Fruit fly (Drosophila melanogaster) whole organism, prepupa: Measurements from ENCODE around the gene cpo.

Experiments
- Blimp-1 ChIP-seq: fragments of 200-800 bp; sonication (Bioruptor generic); optimal IDR thresholded peaks from 3 replicates; lab custom pipeline; 2017; ENCODE audit warnings: missing biosample characterization, missing genetic modification characterization, mild to moderate bottlenecking, moderate library complexity, missing genetic modification reagents
- CG10631 ChIP-seq: fragments of 200-800 bp; sonication (Bioruptor generic); optimal IDR thresholded peaks from 2 replicates; lab custom pipeline; 2016; ENCODE audit warnings: missing biosample characterization, missing genetic modification characterization
- CG10669 ChIP-seq: fragments of 200-800 bp; sonication (Bioruptor generic); optimal IDR thresholded peaks from 3 replicates; lab custom pipeline; 2018; ENCODE audit warnings: missing biosample characterization, mild to moderate bottlenecking, missing genetic modification characterization, moderate library complexity
- CG11294 ChIP-seq: fragments of 200-800 bp; sonication (Bioruptor generic); IDR thresholded peaks from 2 replicates; pipeline ENCODE4 v1.3.6; 2022; ENCODE audit warnings: missing biosample characterization, missing genetic modification characterization
- CG15336 ChIP-seq: fragments of 200-800 bp; sonication (Bioruptor generic); IDR thresholded peaks from 2 replicates; pipeline ENCODE4 v1.3.6; 2022; ENCODE audit warnings: missing biosample characterization, missing genetic modification characterization
- CG1621 ChIP-seq: fragments of 200-800 bp; sonication (Bioruptor generic); optimal IDR thresholded peaks from 3 replicates; lab custom pipeline; 2018; ENCODE audit warnings: missing biosample characterization, mild to moderate bottlenecking, missing genetic modification characterization
- CG16779 ChIP-seq: fragments of 200-800 bp; sonication (Bioruptor generic); optimal IDR thresholded peaks from 3 replicates; lab custom pipeline; 2017; ENCODE audit warnings: missing biosample characterization, mild to moderate bottlenecking, missing genetic modification characterization
- CG31627 ChIP-seq: fragments of 200-800 bp; sonication (Bioruptor generic); optimal IDR thresholded peaks from 3 replicates; lab custom pipeline; 2016; ENCODE audit warnings: missing biosample characterization, missing genetic modification characterization
- CG32006 ChIP-seq: fragments of 200-800 bp; sonication (Bioruptor generic); optimal IDR thresholded peaks from 3 replicates; lab custom pipeline; 2017; ENCODE audit warnings: missing biosample characterization, mild to moderate bottlenecking, missing genetic modification characterization
- CG34406 ChIP-seq: fragments of 200-800 bp; sonication (Bioruptor generic); optimal IDR thresholded peaks from 3 replicates; lab custom pipeline; 2016; ENCODE audit warnings: missing biosample characterization, missing genetic modification characterization
- CG3919 ChIP-seq: fragments of 200-800 bp; sonication (Bioruptor generic); optimal IDR thresholded peaks from 3 replicates; lab custom pipeline; 2016; ENCODE audit warnings: missing biosample characterization, missing genetic modification characterization
- CG6163 ChIP-seq: fragments of 200-800 bp; sonication (Bioruptor generic); IDR thresholded peaks from 3 replicates; pipeline ENCODE4 v1.3.6; 2022; ENCODE audit warnings: missing biosample characterization, missing genetic modification characterization
- CG6276 ChIP-seq: fragments of 200-800 bp; sonication (Bioruptor generic); optimal IDR thresholded peaks from 2 replicates; lab custom pipeline; 2017; ENCODE audit warnings: missing biosample characterization, mild to moderate bottlenecking, missing genetic modification characterization
- CG6792 ChIP-seq: fragments of 200-800 bp; sonication (Bioruptor generic); optimal IDR thresholded peaks from 3 replicates; lab custom pipeline; 2016; ENCODE audit warnings: missing biosample characterization, missing genetic modification characterization
- CG6808 ChIP-seq: fragments of 200-800 bp; sonication (Bioruptor generic); optimal IDR thresholded peaks from 3 replicates; lab custom pipeline; 2017; ENCODE audit warnings: missing biosample characterization, missing genetic modification characterization, mild to moderate bottlenecking, moderate library complexity, missing genetic modification reagents
- CG6854 ChIP-seq: fragments of 200-800 bp; sonication (Bioruptor generic); optimal IDR thresholded peaks from 2 replicates; lab custom pipeline; 2017; ENCODE audit warnings: missing biosample characterization, mild to moderate bottlenecking, missing genetic modification characterization
- CG7368 ChIP-seq: fragments of 200-800 bp; sonication (Bioruptor generic); optimal IDR thresholded peaks from 3 replicates; lab custom pipeline; 2016; ENCODE audit warnings: missing biosample characterization, missing genetic modification characterization
- CG8119 ChIP-seq: fragments of 200-800 bp; sonication (Bioruptor generic); IDR thresholded peaks from 3 replicates; pipeline ENCODE4 v1.3.6; 2022; ENCODE audit warnings: missing biosample characterization, missing genetic modification characterization
- CG9139 ChIP-seq: fragments of 200-800 bp; sonication (Bioruptor generic); optimal IDR thresholded peaks from 3 replicates; lab custom pipeline; 2017; ENCODE audit warnings: missing biosample characterization, mild to moderate bottlenecking, missing genetic modification characterization
- Eip78C ChIP-seq: fragments of 200-800 bp; sonication (Bioruptor generic); peaks from one replicate; lab custom pipeline; 2016; ENCODE audit warnings: missing biosample characterization, missing genetic modification characterization
- Eip93F ChIP-seq: fragments of 200-800 bp; sonication (Bioruptor generic); optimal IDR thresholded peaks from 2 replicates; lab custom pipeline; 2016; ENCODE audit warnings: missing biosample characterization, mild to moderate bottlenecking, missing genetic modification characterization
- Ets21C ChIP-seq: fragments of 200-800 bp; sonication (Bioruptor generic); optimal IDR thresholded peaks from 3 replicates; lab custom pipeline; 2016; ENCODE audit warnings: missing biosample characterization, missing genetic modification characterization
- Ets96B ChIP-seq: fragments of 200-800 bp; optimal IDR thresholded peaks from 2 replicates; lab custom pipeline; 2019; ENCODE audit warnings: missing biosample characterization, mild to moderate bottlenecking, missing genetic modification characterization, moderate library complexity
- Gug ChIP-seq: fragments of 200-800 bp; sonication (Bioruptor generic); IDR thresholded peaks from 2 replicates; pipeline ENCODE4 v1.3.6; 2022; ENCODE audit warnings: missing biosample characterization, missing genetic modification characterization
- Hr38 ChIP-seq: sonication (Bioruptor generic); optimal IDR thresholded peaks from 2 replicates; lab custom pipeline; 2016; ENCODE audit warnings: missing biosample characterization, missing genetic modification characterization
- Hr39 ChIP-seq: fragments of 200-800 bp; sonication (Bioruptor generic); optimal IDR thresholded peaks from 2 replicates; lab custom pipeline; 2016; ENCODE audit warnings: missing biosample characterization, missing genetic modification characterization
- Lpt ChIP-seq: fragments of 200-800 bp; sonication (Bioruptor generic); optimal IDR thresholded peaks from 3 replicates; lab custom pipeline; 2016; ENCODE audit warnings: missing biosample characterization, missing genetic modification characterization
- Met ChIP-seq: fragments of 200-800 bp; sonication (Bioruptor generic); optimal IDR thresholded peaks from 3 replicates; lab custom pipeline; 2016; ENCODE audit warnings: missing biosample characterization, missing genetic modification characterization
- OdsH ChIP-seq: fragments of 200-800 bp; sonication (Bioruptor generic); optimal IDR thresholded peaks from 3 replicates; lab custom pipeline; 2016; ENCODE audit warnings: missing biosample characterization, missing genetic modification characterization
- Smox ChIP-seq: fragments of 200-800 bp; sonication (Bioruptor generic); optimal IDR thresholded peaks from 3 replicates; lab custom pipeline; 2016; ENCODE audit warnings: missing biosample characterization, missing genetic modification characterization
- Sox14 ChIP-seq: fragments of 200-800 bp; sonication (Bioruptor generic); optimal IDR thresholded peaks from 3 replicates; lab custom pipeline; 2016; ENCODE audit warnings: missing biosample characterization, missing genetic modification characterization
- cyc ChIP-seq: fragments of 200-800 bp; sonication (Bioruptor generic); optimal IDR thresholded peaks from 3 replicates; lab custom pipeline; 2016; ENCODE audit warnings: missing biosample characterization, missing genetic modification characterization
- dac ChIP-seq: fragments of 200-800 bp; sonication (Bioruptor generic); optimal IDR thresholded peaks from 2 replicates; lab custom pipeline; 2017; ENCODE audit warnings: missing biosample characterization, mild to moderate bottlenecking, missing genetic modification characterization
- dsx ChIP-seq: fragments of 200-800 bp; optimal IDR thresholded peaks from 3 replicates; lab custom pipeline; 2019; ENCODE audit warnings: missing biosample characterization, mild to moderate bottlenecking, missing genetic modification characterization, moderate library complexity; ENCODE audit not compliant: poor library complexity, severe bottlenecking
- fd59A ChIP-seq: fragments of 200-800 bp; sonication (Bioruptor generic); optimal IDR thresholded peaks from 2 replicates; lab custom pipeline; 2017; ENCODE audit warnings: missing biosample characterization, mild to moderate bottlenecking, missing genetic modification characterization, missing genetic modification reagents
- fd85E ChIP-seq: fragments of 200-800 bp; sonication (Bioruptor generic); optimal IDR thresholded peaks from 3 replicates; lab custom pipeline; 2016; ENCODE audit warnings: missing biosample characterization, missing genetic modification characterization
- fkh ChIP-seq: fragments of 200-800 bp; sonication (Bioruptor generic); optimal IDR thresholded peaks from 3 replicates; lab custom pipeline; 2017; ENCODE audit warnings: missing biosample characterization, mild to moderate bottlenecking, missing genetic modification characterization, moderate library complexity
- lz ChIP-seq: fragments of 200-800 bp; sonication (Bioruptor generic); optimal IDR thresholded peaks from 3 replicates; lab custom pipeline; 2016; ENCODE audit warnings: missing biosample characterization, missing genetic modification characterization
- pdm3 ChIP-seq: fragments of 200-800 bp; sonication (Bioruptor generic); optimal IDR thresholded peaks from 3 replicates; lab custom pipeline; 2016; ENCODE audit warnings: missing biosample characterization, missing genetic modification characterization
- salr ChIP-seq, 2 experiments: fragments of 200-800 bp; sonication (Bioruptor generic); optimal IDR thresholded peaks; 3 replicates each; lab custom pipeline; 2016 to 2018; ENCODE audit warnings: missing biosample characterization in 2 of 2, missing genetic modification characterization in 2 of 2, mild to moderate bottlenecking in 1 of 2
- svp ChIP-seq: fragments of 200-800 bp; sonication (Bioruptor generic); peaks from one replicate; lab custom pipeline; 2016; ENCODE audit warnings: missing biosample characterization, missing genetic modification characterization
- topi ChIP-seq: fragments of 200-800 bp; sonication (Bioruptor generic); optimal IDR thresholded peaks from 3 replicates; lab custom pipeline; 2016; ENCODE audit warnings: missing biosample characterization, missing genetic modification characterization

Gene cpo

dm6 chr3R:17957782-17958181, 38.1 kb downstream of the cpo start (continued):
- no peak for TF ChIP-seq Eip93F (GFP tag; lab: Kevin White, UChicago)
- no peak for TF ChIP-seq CG6854 (GFP tag; lab: Kevin White, UChicago)
- no peak for TF ChIP-seq CG16779 (tag; lab: Kevin White, UChicago)
- no peak for TF ChIP-seq Lpt (GFP tag; lab: Kevin White, UChicago)
- no peak for TF ChIP-seq Ets21C (GFP tag; lab: Kevin White, UChicago)
- TF ChIP-seq CG32006 (GFP tag; lab: Kevin White, UChicago): peak; percentile 21
- peak; percentile 63 for TF ChIP-seq svp
- no peak for TF ChIP-seq dac (GFP tag; lab: Kevin White, UChicago)
- TF ChIP-seq Hr38 (GFP tag; lab: Kevin White, UChicago): no peak
- TF ChIP-seq CG1621 (tag; lab: Kevin White, UChicago): peak; percentile 19
- no peak for TF ChIP-seq CG9139 (GFP tag; lab: Kevin White, UChicago)
- peak; percentile 25 for TF ChIP-seq cyc (GFP tag; lab: Kevin White, UChicago)
- TF ChIP-seq lz (GFP tag; lab: Kevin White, UChicago): peak; percentile 11
- TF ChIP-seq salr (GFP tag; optimal IDR thresholded peaks at IDR 0.05; lab: Kevin White, UChicago): no peak
- peak; percentile 25 for TF ChIP-seq CG6792
- peak; percentile 51 for TF ChIP-seq CG10669
- peak; percentile 18; the same call in 1 of the 2 replicates for TF ChIP-seq Gug (GFP tag; lab: Robert Waterston, UW)
- TF ChIP-seq Sox14 (GFP tag; lab: Kevin White, UChicago): peak; percentile 24
- peak; percentile 58 for TF ChIP-seq topi
- no peak for TF ChIP-seq CG7368 (GFP tag; lab: Kevin White, UChicago)
- TF ChIP-seq pdm3 (GFP tag; lab: Kevin White, UChicago): peak; percentile 34
- TF ChIP-seq CG10631 (GFP tag; lab: Kevin White, UChicago): peak; percentile 47
- peak; percentile 32; the same call in 1 of the 3 replicates for TF ChIP-seq CG8119
- peak; percentile 1 for TF ChIP-seq fd59A
- TF ChIP-seq Hr39 (GFP tag; lab: Kevin White, UChicago): peak; percentile 31
- TF ChIP-seq CG6276: no peak
- TF ChIP-seq CG6163 (GFP tag; lab: Robert Waterston, UW): peak; percentile 46; the same call in 1 of the 3 replicates
- peak; percentile 39 for TF ChIP-seq Smox (GFP tag; lab: Kevin White, UChicago)
- TF ChIP-seq CG11294: no peak
- peak; percentile 85 for TF ChIP-seq Eip78C
- peak; percentile 52 for TF ChIP-seq CG3919 (GFP tag; lab: Kevin White, UChicago)

DNA sequence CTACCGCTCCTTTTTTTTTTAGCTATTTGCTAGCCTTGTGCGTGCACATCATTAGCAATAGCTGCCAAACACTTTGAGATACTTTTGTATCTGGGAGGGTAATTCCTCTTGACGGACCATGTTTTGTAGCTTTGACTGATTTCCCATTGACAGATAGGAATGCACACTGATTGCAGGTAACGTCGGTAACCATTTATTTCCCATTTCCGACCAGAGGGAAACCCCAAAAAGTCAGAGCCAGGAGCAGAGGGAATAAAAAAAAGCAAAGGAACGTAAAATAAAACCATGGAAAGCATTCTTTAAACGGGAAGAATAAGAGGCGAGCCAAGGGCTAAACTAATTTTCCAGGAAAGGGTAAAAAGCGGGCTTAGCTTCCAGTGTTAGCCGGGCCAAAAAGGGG, 38.7 kb downstream of the cpo start:
- TF ChIP-seq Met (no peak), CG15336 (no peak), Gug (GFP tag; lab: Robert Waterston, UW) (no peak), CG31627 (GFP tag; lab: Kevin White, UChicago) (no peak), fd59A (no peak), OdsH (GFP tag; lab: Kevin White, UChicago) (no peak), cyc (GFP tag; lab: Kevin White, UChicago) (no peak)

DNA sequence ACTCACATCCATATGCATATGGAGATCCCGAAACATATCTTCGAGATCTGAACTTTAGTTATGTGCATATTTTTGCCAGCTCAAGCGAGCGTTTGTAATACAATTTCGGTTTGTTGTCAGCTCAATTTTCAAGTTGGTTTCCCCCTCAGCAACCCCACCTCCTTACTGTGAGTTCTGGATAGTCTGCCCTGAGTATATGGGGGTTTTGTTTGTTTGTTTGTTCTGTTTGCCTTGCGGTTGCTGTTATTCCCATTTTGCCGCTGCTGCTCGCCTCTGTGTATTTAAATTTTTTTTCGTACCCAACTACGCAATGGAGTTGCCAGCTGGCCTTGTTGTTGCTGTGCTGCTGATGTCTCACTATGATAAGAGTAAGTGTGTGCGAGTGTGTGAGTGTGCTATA, 45.7 kb downstream of the cpo start:
- TF ChIP-seq CG6808 (GFP tag; lab: Kevin White, UChicago): no peak
- TF ChIP-seq CG6792: no peak
- TF ChIP-seq CG6276: no peak
- peak; percentile 76 for TF ChIP-seq fkh (GFP tag; lab: Kevin White, UChicago)
- TF ChIP-seq svp: peak; percentile 25
- TF ChIP-seq Ets96B (tag; lab: Kevin White, UChicago): no peak

- TF ChIP-seq Blimp-1 (no peak), dsx (GFP tag; lab: Kevin White, UChicago) (no peak), CG1621 (tag; lab: Kevin White, UChicago) (no peak), fd85E (no peak), fkh (GFP tag; lab: Kevin White, UChicago) (peak; percentile 77), CG34406 (GFP tag; lab: Kevin White, UChicago) (no peak), CG10631 (GFP tag; lab: Kevin White, UChicago) (no peak)
Measured at dm6 chr3R:17966013-17966412, 46.4 kb downstream of the cpo start.
